Fruit fly (Drosophila melanogaster): Measurements from ENCODE around the gene CG15784.
A peak's percentile ranks its signal among the peaks of the same experiment; 100 is the strongest.

CG15784 gene

dm6 chrX:5419045-5419901 lies 10.1 kb upstream of the CG15784 start (continued):
- TF ChIP-seq CG13894 (tag; optimal IDR thresholded peaks at IDR 0.05) (peak; percentile 52), fu2 (GFP tag; optimal IDR thresholded peaks at IDR 0.05) (peak; percentile 24), Max (GFP tag; optimal IDR thresholded peaks at IDR 0.05) (no peak), MBD-R2 (GFP tag; IDR thresholded peaks at IDR 0.05) (peak; percentile 51; the same call in 1 of the 2 replicates), Chrac-16 (GFP tag; optimal IDR thresholded peaks at IDR 0.05) (peak; percentile 26), ap (GFP tag; IDR thresholded peaks at IDR 0.05) (peak; percentile 70), insv (GFP tag; optimal IDR thresholded peaks at IDR 0.05) (no peak), onecut (GFP tag; IDR thresholded peaks at IDR 0.05) (peak; percentile 71), btn (GFP tag; optimal IDR thresholded peaks at IDR 0.05) (no peak), dpn (GFP tag; optimal IDR thresholded peaks at IDR 0.05) (peak; percentile 69 to 76), yki (optimal IDR thresholded peaks at IDR 0.05) (no peak), CG31365 (tag; optimal IDR thresholded peaks at IDR 0.05) (no peak), sc (optimal IDR thresholded peaks at IDR 0.05) (no peak), sc (GFP tag; optimal IDR thresholded peaks at IDR 0.05) (no peak), MESR4 (GFP tag; optimal IDR thresholded peaks at IDR 0.05) (no peak), CG17361 (GFP tag; IDR thresholded peaks at IDR 0.05) (peak; percentile 67), unpg (GFP tag; optimal IDR thresholded peaks at IDR 0.05) (peak; percentile 80), CG30431 (GFP tag; optimal IDR thresholded peaks at IDR 0.05) (peak; percentile 30), ash1 (GFP tag; optimal IDR thresholded peaks at IDR 0.05) (no peak), CG1024 (GFP tag; IDR thresholded peaks at IDR 0.05) (no peak), Hey (tag; optimal IDR thresholded peaks at IDR 0.05) (peak; percentile 3), aop (GFP tag; IDR thresholded peaks at IDR 0.05) (no peak), CG9727 (GFP tag; optimal IDR thresholded peaks at IDR 0.05) (peak; percentile 56), Rfx (GFP tag; IDR thresholded peaks at IDR 0.05) (peak; percentile 79), Hmx (GFP tag; optimal IDR thresholded peaks at IDR 0.05) (no peak), sd (tag; optimal IDR thresholded peaks at IDR 0.05) (peak; percentile 96), gsb (GFP tag; IDR thresholded peaks at IDR 0.05) (peak; percentile 55), gem (tag; optimal IDR thresholded peaks at IDR 0.05) (peak; percentile 85), CG12219 (GFP tag; optimal IDR thresholded peaks at IDR 0.05) (peak; percentile 60), CG4820 (GFP tag; optimal IDR thresholded peaks at IDR 0.05) (peak; percentile 62), her (GFP tag; optimal IDR thresholded peaks at IDR 0.05) (no peak), CG3281 (GFP tag; optimal IDR thresholded peaks at IDR 0.05) (peak; percentile 70), CG16779 (GFP tag; IDR thresholded peaks at IDR 0.05) (no peak), Fer1 (GFP tag; optimal IDR thresholded peaks at IDR 0.05) (peak; percentile 78), D19A (tag; optimal IDR thresholded peaks at IDR 0.05) (peak; percentile 89), grau (tag; optimal IDR thresholded peaks at IDR 0.05) (peak; percentile 64), cato (GFP tag; optimal IDR thresholded peaks at IDR 0.05; ENCODE audit: borderline replicate concordance) (no peak), ase (GFP tag; IDR thresholded peaks at IDR 0.05) (peak; percentile 82), Fer3 (tag; optimal IDR thresholded peaks at IDR 0.05) (peak; percentile 69), pita (GFP tag; optimal IDR thresholded peaks at IDR 0.05) (no peak), CG7839 (tag; optimal IDR thresholded peaks at IDR 0.05) (peak; percentile 86), ranshi (GFP tag; IDR thresholded peaks at IDR 0.05) (peak; percentile 74; the same call in 1 of the 2 replicates), ewg (GFP tag; optimal IDR thresholded peaks at IDR 0.05) (peak; percentile 62), CG11696 (GFP tag; IDR thresholded peaks at IDR 0.05) (peak; percentile 74), Deaf1 (tag; optimal IDR thresholded peaks at IDR 0.05) (peak; percentile 9), zen2 (GFP tag; IDR thresholded peaks at IDR 0.05; ENCODE audit: partially characterized antibody) (no peak), Ets97D (GFP tag; optimal IDR thresholded peaks at IDR 0.05) (peak; percentile 27), en (GFP tag; optimal IDR thresholded peaks at IDR 0.05) (peak; percentile 45), CG33557 (GFP tag; optimal IDR thresholded peaks at IDR 0.05) (no peak), Dfd (GFP tag; optimal IDR thresholded peaks at IDR 0.05) (no peak)
